Worm (Caenorhabditis elegans): Measurements from ENCODE around the gene rpl-6.
A peak's percentile ranks its signal among the peaks of the same experiment; 100 is the strongest.

The rpl-6 gene

DNA sequence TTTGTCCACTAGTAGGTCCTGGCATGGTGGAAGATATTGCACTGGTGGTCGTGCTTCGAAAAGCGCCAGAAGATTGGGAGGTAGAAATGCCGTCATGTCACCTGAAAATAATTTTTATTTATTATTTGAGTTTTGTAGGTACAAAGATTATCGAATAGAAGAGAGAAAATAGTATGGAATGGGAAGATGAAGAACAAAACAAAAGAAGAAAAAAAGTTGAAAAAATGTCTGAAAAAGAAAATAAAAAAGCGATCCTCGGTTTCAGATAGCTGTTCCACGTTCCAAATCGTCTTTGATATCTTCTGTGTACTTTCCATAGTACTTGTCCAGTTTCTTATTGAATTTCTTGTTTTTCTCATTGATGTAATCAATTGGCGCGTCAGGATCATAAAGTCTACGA is 47.2 kb upstream of the rpl-6 start, which contains the start of gene rnp-7:
rnp-7 (minus strand) TSS at position 101 of the 400 bp plus-strand sequence.
- TF ChIP-seq atf-7 (tag; optimal IDR thresholded peaks at IDR 0.05) (no peak), hmg-20 (GFP tag; IDR thresholded peaks at IDR 0.05) (no peak), F23B12.7 (tag; optimal IDR thresholded peaks at IDR 0.05; ENCODE audit: insufficient read depth) (no peak), lin-54 (GFP tag; optimal IDR thresholded peaks at IDR 0.05) (no peak), D2030.7 (GFP tag; IDR thresholded peaks at IDR 0.05) (no peak), ztf-3 (GFP tag; optimal IDR thresholded peaks at IDR 0.05) (no peak), lin-40 (tag; optimal IDR thresholded peaks at IDR 0.05) (no peak), repo-1 (tag; optimal IDR thresholded peaks at IDR 0.05) (no peak), athp-1 (tag; optimal IDR thresholded peaks at IDR 0.05) (no peak), snpc-1.3 (tag; optimal IDR thresholded peaks at IDR 0.05; ENCODE audit: insufficient read depth) (no peak), rec-8 (tag; optimal IDR thresholded peaks at IDR 0.05) (no peak), sptf-2 (GFP tag; optimal IDR thresholded peaks at IDR 0.05) (no peak), let-526 (GFP tag; IDR thresholded peaks at IDR 0.05) (no peak), ztf-28 (GFP tag; IDR thresholded peaks at IDR 0.05) (no peak)

DNA sequence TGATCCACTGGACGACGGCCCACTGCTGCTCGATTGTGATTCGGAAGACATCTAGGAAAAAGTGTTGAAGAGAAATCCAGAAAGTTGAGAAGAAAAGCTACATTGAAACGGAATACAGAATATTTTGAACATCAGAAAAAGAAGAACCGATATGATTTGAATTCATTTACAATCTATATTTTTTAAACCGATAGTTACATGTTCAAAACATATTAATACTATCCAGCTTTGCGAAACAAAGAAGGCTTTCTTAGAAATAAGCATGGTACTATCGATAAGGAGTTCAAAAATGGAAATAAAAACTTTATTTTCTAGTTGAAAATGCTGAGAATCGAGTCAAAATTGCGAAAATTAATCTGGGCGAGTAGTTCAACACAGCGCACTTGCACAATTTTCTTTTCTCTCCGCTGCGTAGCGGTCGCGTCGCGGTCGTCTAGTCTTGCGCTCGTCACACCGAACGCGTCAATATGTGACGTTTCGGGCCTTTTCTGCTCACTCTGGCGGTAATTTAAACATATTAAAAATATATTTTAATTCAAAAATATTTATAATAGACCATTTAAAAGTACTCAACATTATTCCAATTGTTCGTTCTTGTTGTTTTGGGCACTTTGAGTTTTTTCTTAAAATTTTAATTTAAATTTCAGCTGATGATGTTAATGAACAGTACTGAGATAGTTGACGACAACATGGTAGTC is 46.0 kb upstream of the rpl-6 start, which contains the start of the genes syf-2 and K04G7.1:
syf-2 (minus strand) TSS at position 51 of the 698 bp plus-strand sequence.
K04G7.1 (plus strand) TSS at position 648 of the 698 bp plus-strand sequence.
- TF ChIP-seq nhr-80 (tag; optimal IDR thresholded peaks at IDR 0.05) = peak; percentile 68
- peak; percentile 92 for TF ChIP-seq pha-4 (tag; optimal IDR thresholded peaks at IDR 0.05)
- TF ChIP-seq ztf-18 (tag; optimal IDR thresholded peaks at IDR 0.05) = peak; percentile 97
- peak; percentile 69 for TF ChIP-seq cebp-1 (GFP tag; IDR thresholded peaks at IDR 0.05)
- peak; percentile 87 for TF ChIP-seq cebp-1 (tag; optimal IDR thresholded peaks at IDR 0.05)
- TF ChIP-seq rcor-1 (GFP tag; IDR thresholded peaks at IDR 0.05) = peak; percentile 88
- no peak for TF ChIP-seq ccch-3 (GFP tag; optimal IDR thresholded peaks at IDR 0.05)
- peak; percentile 78 for TF ChIP-seq B0336.3 (GFP tag; IDR thresholded peaks at IDR 0.05)
- TF ChIP-seq ztf-28 (GFP tag; IDR thresholded peaks at IDR 0.05) = no peak
- peak; percentile 84; the same call in 1 of the 2 replicates for TF ChIP-seq Y95B8A.8 (GFP tag; IDR thresholded peaks at IDR 0.05)
- TF ChIP-seq ztf-22 (GFP tag; optimal IDR thresholded peaks at IDR 0.05) = peak; percentile 7
- peak; percentile 79 for TF ChIP-seq lin-40 (tag; optimal IDR thresholded peaks at IDR 0.05)
- peak; percentile 73 for TF ChIP-seq K12H6.12 (tag; optimal IDR thresholded peaks at IDR 0.05)
- peak; percentile 89 for TF ChIP-seq tlf-1 (GFP tag; optimal IDR thresholded peaks at IDR 0.05)
- TF ChIP-seq madf-6 (GFP tag; IDR thresholded peaks at IDR 0.05) = peak; percentile 78
- peak; percentile 52 for TF ChIP-seq snpc-3.4 (tag; optimal IDR thresholded peaks at IDR 0.05)
- TF ChIP-seq gei-17 (GFP tag; optimal IDR thresholded peaks at IDR 0.05) = peak; percentile 26
- TF ChIP-seq F23B12.7 (tag; optimal IDR thresholded peaks at IDR 0.05; ENCODE audit: insufficient read depth) = peak; percentile 80
- no peak for TF ChIP-seq lag-1 (GFP tag; IDR thresholded peaks at IDR 0.05)
- TF ChIP-seq sea-2 (GFP tag; IDR thresholded peaks at IDR 0.05) = no peak
- peak; percentile 74 for TF ChIP-seq snpc-1.1 (tag; optimal IDR thresholded peaks at IDR 0.05; ENCODE audit: insufficient read depth)
- TF ChIP-seq fkh-3 (tag; optimal IDR thresholded peaks at IDR 0.05) = no peak
- no peak for TF ChIP-seq nfya-1 (tag; optimal IDR thresholded peaks at IDR 0.05; ENCODE audit: borderline replicate concordance, insufficient read depth)
- TF ChIP-seq hlh-12 (tag; optimal IDR thresholded peaks at IDR 0.05) = no peak
- TF ChIP-seq K11D2.4 (GFP tag; IDR thresholded peaks at IDR 0.05) = peak; percentile 60; the same call in 1 of the 2 replicates
- TF ChIP-seq ceh-91 (GFP tag; IDR thresholded peaks at IDR 0.05) = peak; percentile 72; the same call in 1 of the 2 replicates
- TF ChIP-seq dox-1 (GFP tag; IDR thresholded peaks at IDR 0.05) = peak; percentile 95
- TF ChIP-seq ceh-27 (GFP tag; optimal IDR thresholded peaks at IDR 0.05) = peak; percentile 69
- TF ChIP-seq T07F8.4 (tag; optimal IDR thresholded peaks at IDR 0.05) = no peak
- no peak for TF ChIP-seq ztf-6 (GFP tag; IDR thresholded peaks at IDR 0.05)
- TF ChIP-seq Y67H2A.10 (GFP tag; conservative IDR thresholded peaks at IDR 0.05) = no peak
- TF ChIP-seq somi-1 (GFP tag; optimal IDR thresholded peaks at IDR 0.05) = peak; percentile 12
- TF ChIP-seq him-1 (tag; optimal IDR thresholded peaks at IDR 0.05) = peak; percentile 32
- peak; percentile 80 for TF ChIP-seq F33H1.4 (GFP tag; IDR thresholded peaks at IDR 0.05)

Measured in whole organism, young adult.